Fruit fly (Drosophila melanogaster) whole organism, embryonic: Measurements from ENCODE around the gene CG32437.

Experiments
- Adf1 ChIP-seq: fragments of 200-800 bp; sonication (Bioruptor generic); IDR thresholded peaks from 2 replicates; pipeline ENCODE4 v1.3.6; 2022; ENCODE audit warnings: missing biosample characterization, missing genetic modification characterization
- Asciz ChIP-seq: fragments of 200-800 bp; sonication (Bioruptor generic); optimal IDR thresholded peaks from 2 replicates; lab custom pipeline; 2017; ENCODE audit warnings: missing biosample characterization, mild to moderate bottlenecking, missing genetic modification characterization, missing genetic modification reagents
- CG10321 ChIP-seq: fragments of 200-800 bp; sonication (Bioruptor generic); IDR thresholded peaks from 2 replicates; pipeline ENCODE4 v1.3.6; 2022; ENCODE audit warnings: missing biosample characterization, missing genetic modification characterization
- CG11695 ChIP-seq: fragments of 200-800 bp; sonication (Bioruptor generic); IDR thresholded peaks from 3 replicates; pipeline ENCODE4 v1.3.6; 2022; ENCODE audit warnings: missing biosample characterization, missing genetic modification characterization
- CG12104 ChIP-seq: fragments of 200-800 bp; sonication (Bioruptor generic); optimal IDR thresholded peaks from 3 replicates; lab custom pipeline; 2016; ENCODE audit warnings: missing biosample characterization, missing genetic modification characterization
- CG12219 ChIP-seq: fragments of 200-800 bp; sonication (Bioruptor generic); optimal IDR thresholded peaks from 3 replicates; lab custom pipeline; 2018; ENCODE audit warnings: missing biosample characterization, mild to moderate bottlenecking, missing genetic modification characterization
- CG12236 ChIP-seq: fragments of 200-800 bp; sonication (Bioruptor generic); optimal IDR thresholded peaks from 2 replicates; lab custom pipeline; 2016; ENCODE audit warnings: missing biosample characterization, missing genetic modification characterization
- CG13424 ChIP-seq: fragments of 200-800 bp; sonication (Bioruptor generic); optimal IDR thresholded peaks from 2 replicates; lab custom pipeline; 2019; ENCODE audit warnings: missing biosample characterization, mild to moderate bottlenecking, missing genetic modification characterization, moderate library complexity
- CG13894 ChIP-seq: fragments of 200-800 bp; sonication (Bioruptor generic); optimal IDR thresholded peaks from 3 replicates; lab custom pipeline; 2018; ENCODE audit warnings: missing biosample characterization, mild to moderate bottlenecking, missing genetic modification characterization, moderate library complexity
- CG15696 ChIP-seq: fragments of 200-800 bp; sonication (Bioruptor generic); optimal IDR thresholded peaks from 2 replicates; lab custom pipeline; 2019; ENCODE audit warnings: missing biosample characterization, mild to moderate bottlenecking, missing genetic modification characterization, moderate library complexity
- CG16779 ChIP-seq: fragments of 200-800 bp; sonication (Bioruptor generic); IDR thresholded peaks from 2 replicates; pipeline ENCODE4 v1.3.6; 2022; ENCODE audit warnings: missing biosample characterization, missing genetic modification characterization
- CG17912 ChIP-seq: fragments of 200-800 bp; sonication (Bioruptor generic); optimal IDR thresholded peaks from 2 replicates; lab custom pipeline; 2018; ENCODE audit warnings: missing biosample characterization, mild to moderate bottlenecking, missing genetic modification characterization
- CG32532 ChIP-seq: fragments of 200-800 bp; sonication (Bioruptor generic); IDR thresholded peaks from 2 replicates; pipeline ENCODE4 v1.3.6; 2022; ENCODE audit warnings: missing biosample characterization, missing genetic modification characterization
- CG6175 ChIP-seq: fragments of 200-800 bp; sonication (Bioruptor generic); IDR thresholded peaks from 3 replicates; pipeline ENCODE4 v1.3.6; 2022; ENCODE audit warnings: missing biosample characterization, missing genetic modification characterization
- CG6272 ChIP-seq: fragments of 200-800 bp; sonication (Bioruptor generic); IDR thresholded peaks from 2 replicates; pipeline ENCODE4 v1.3.6; 2022; ENCODE audit warnings: missing biosample characterization, missing genetic modification characterization
- CG6765 ChIP-seq: fragments of 200-800 bp; sonication (Bioruptor generic); optimal IDR thresholded peaks from 3 replicates; lab custom pipeline; 2017; ENCODE audit warnings: missing biosample characterization, mild to moderate bottlenecking, missing genetic modification characterization
- CG8478 ChIP-seq: fragments of >200 bp; optimal IDR thresholded peaks from 2 replicates; lab custom pipeline; 2018
- D19B ChIP-seq: fragments of 200-800 bp; sonication (Bioruptor generic); optimal IDR thresholded peaks from 2 replicates; lab custom pipeline; 2017; ENCODE audit warnings: missing biosample characterization, mild to moderate bottlenecking, missing genetic modification characterization
- Dbx ChIP-seq: fragments of 200-800 bp; sonication (Bioruptor generic); IDR thresholded peaks from 3 replicates; pipeline ENCODE4 v1.3.6; 2022; ENCODE audit warnings: missing biosample characterization, missing genetic modification characterization
- Deaf1 ChIP-seq: fragments of 200-800 bp; optimal IDR thresholded peaks from 3 replicates; lab custom pipeline; 2019; ENCODE audit warnings: missing biosample characterization, mild to moderate bottlenecking, missing genetic modification characterization, moderate library complexity
- Dek ChIP-seq: fragments of 200-800 bp; sonication (Bioruptor generic); optimal IDR thresholded peaks from 3 replicates; lab custom pipeline; 2019; ENCODE audit warnings: missing biosample characterization, mild to moderate bottlenecking, missing genetic modification characterization, moderate library complexity
- Doc2 ChIP-seq: fragments of 200-800 bp; sonication (Bioruptor generic); IDR thresholded peaks from 2 replicates; pipeline ENCODE4 v1.3.6; 2022; ENCODE audit warnings: missing biosample characterization, missing genetic modification characterization
- Dp ChIP-seq: fragments of 200-800 bp; sonication (Bioruptor generic); optimal IDR thresholded peaks from 2 replicates; lab custom pipeline; 2018; ENCODE audit warnings: missing biosample characterization, mild to moderate bottlenecking, missing genetic modification characterization, moderate library complexity
- Ets65A ChIP-seq: fragments of 200-800 bp; sonication (Bioruptor generic); peaks from one replicate; lab custom pipeline; 2016; ENCODE audit warnings: missing biosample characterization, missing genetic modification characterization
- Hmr ChIP-seq: fragments of 200-800 bp; sonication (Bioruptor generic); optimal IDR thresholded peaks from 3 replicates; lab custom pipeline; 2017; ENCODE audit warnings: mild to moderate bottlenecking, missing biosample characterization, missing genetic modification reagents, missing genetic modification characterization
- Hmx ChIP-seq: fragments of 200-800 bp; sonication (Bioruptor generic); optimal IDR thresholded peaks from 2 replicates; lab custom pipeline; 2016; ENCODE audit warnings: missing biosample characterization, missing genetic modification characterization
- Med ChIP-seq: fragments of 200-800 bp; sonication (Bioruptor generic); peaks from one replicate; lab custom pipeline; 2016; ENCODE audit warnings: missing biosample characterization, missing genetic modification characterization, mild to moderate bottlenecking, inconsistent platforms, moderate library complexity
- NfI ChIP-seq: fragments of 200-800 bp; sonication (Bioruptor generic); optimal IDR thresholded peaks from 3 replicates; lab custom pipeline; 2018; ENCODE audit warnings: missing biosample characterization, mild to moderate bottlenecking, missing genetic modification characterization, moderate library complexity
- Optix ChIP-seq: fragments of 200-800 bp; sonication (Bioruptor generic); IDR thresholded peaks from 3 replicates; pipeline ENCODE4 v1.3.6; 2022; ENCODE audit warnings: missing biosample characterization, missing genetic modification characterization
- Ptx1 ChIP-seq: fragments of 200-800 bp; sonication (Bioruptor generic); IDR thresholded peaks from 2 replicates; pipeline ENCODE4 v1.3.6; 2022; ENCODE audit warnings: missing biosample characterization, missing genetic modification characterization
- Scr ChIP-seq: fragments of 200-800 bp; sonication (Bioruptor generic); IDR thresholded peaks from 2 replicates; pipeline ENCODE4 v1.3.6; 2022; ENCODE audit warnings: missing biosample characterization, missing genetic modification characterization; ENCODE audit not compliant: partially characterized antibody
- bowl ChIP-seq: fragments of 200-800 bp; sonication (Bioruptor generic); IDR thresholded peaks from 2 replicates; pipeline ENCODE4 v1.3.6; 2022; ENCODE audit warnings: missing biosample characterization, missing genetic modification characterization
- dan ChIP-seq: fragments of 200-800 bp; sonication (Bioruptor generic); IDR thresholded peaks from 2 replicates; pipeline ENCODE4 v1.3.6; 2022; ENCODE audit warnings: missing biosample characterization, missing genetic modification characterization
- danr ChIP-seq: fragments of 200-800 bp; sonication (Bioruptor generic); IDR thresholded peaks from 2 replicates; pipeline ENCODE4 v1.3.6; 2022; ENCODE audit warnings: missing biosample characterization, missing genetic modification characterization
- ems ChIP-seq: fragments of 200-800 bp; sonication (Bioruptor generic); optimal IDR thresholded peaks from 3 replicates; lab custom pipeline; 2016; ENCODE audit warnings: missing biosample characterization, missing genetic modification characterization
- fu2 ChIP-seq: fragments of 200-800 bp; sonication (Bioruptor generic); optimal IDR thresholded peaks from 2 replicates; lab custom pipeline; 2016; ENCODE audit warnings: missing biosample characterization, missing genetic modification characterization
- odd ChIP-seq: fragments of 200-800 bp; sonication (Bioruptor generic); optimal IDR thresholded peaks from 2 replicates; lab custom pipeline; 2017; ENCODE audit warnings: missing biosample characterization, mild to moderate bottlenecking, missing genetic modification characterization
- pfk ChIP-seq: fragments of 200-800 bp; sonication (Bioruptor generic); optimal IDR thresholded peaks from 2 replicates; lab custom pipeline; 2018; ENCODE audit warnings: missing biosample characterization, mild to moderate bottlenecking, missing genetic modification characterization, moderate library complexity
- pho ChIP-seq: fragments of 200-800 bp; sonication (Bioruptor generic); optimal IDR thresholded peaks from 2 replicates; lab custom pipeline; 2016; ENCODE audit warnings: missing biosample characterization, missing genetic modification characterization
- pzg ChIP-seq: fragments of 200-800 bp; sonication (Bioruptor generic); optimal IDR thresholded peaks from 3 replicates; lab custom pipeline; 2018; ENCODE audit warnings: missing biosample characterization, mild to moderate bottlenecking, missing genetic modification characterization, moderate library complexity
- run ChIP-seq: fragments of 200-800 bp; sonication (Bioruptor generic); optimal IDR thresholded peaks from 3 replicates; lab custom pipeline; 2018; ENCODE audit warnings: missing biosample characterization, mild to moderate bottlenecking, missing genetic modification characterization
- scrt ChIP-seq: fragments of 200-800 bp; sonication (Bioruptor generic); optimal IDR thresholded peaks from 2 replicates; lab custom pipeline; 2018; ENCODE audit warnings: missing biosample characterization, mild to moderate bottlenecking, missing genetic modification characterization, moderate library complexity
- sens-2 ChIP-seq: fragments of 200-800 bp; sonication (Bioruptor generic); IDR thresholded peaks from 2 replicates; pipeline ENCODE4 v1.3.6; 2022; ENCODE audit warnings: missing biosample characterization, missing genetic modification characterization
- sisA ChIP-seq: fragments of 200-800 bp; sonication (Bioruptor generic); IDR thresholded peaks from 2 replicates; pipeline ENCODE4 v1.3.6; 2022; ENCODE audit warnings: missing biosample characterization, missing genetic modification characterization
- sna ChIP-seq: fragments of 200-800 bp; sonication (Bioruptor generic); IDR thresholded peaks from 2 replicates; pipeline ENCODE4 v1.3.6; 2022; ENCODE audit warnings: missing biosample characterization, missing genetic modification characterization; ENCODE audit not compliant: partially characterized antibody
- tin ChIP-seq: fragments of 200-800 bp; sonication (Bioruptor generic); optimal IDR thresholded peaks from 3 replicates; lab custom pipeline; 2016; ENCODE audit warnings: missing biosample characterization, missing genetic modification characterization
- tll ChIP-seq, 2 experiments: fragments of 200-800 bp in 1 of 2; fragments of >200 bp in 1 of 2; sonication (Bioruptor generic) in 1 of 2; optimal IDR thresholded peaks; 2 replicates each; lab custom pipeline; 2017 to 2019; ENCODE audit warnings: missing biosample characterization in 2 of 2, missing genetic modification characterization in 2 of 2, mild to moderate bottlenecking in 1 of 2, moderate library complexity in 1 of 2
- vfl ChIP-seq: fragments of 200-800 bp; sonication (Bioruptor generic); optimal IDR thresholded peaks from 2 replicates; lab custom pipeline; 2016; ENCODE audit warnings: missing biosample characterization, missing genetic modification characterization
- vvl ChIP-seq: fragments of 200-800 bp; sonication (Bioruptor generic); IDR thresholded peaks from 2 replicates; pipeline ENCODE4 v1.3.6; 2022; ENCODE audit warnings: missing biosample characterization, missing genetic modification characterization
- wor ChIP-seq: fragments of 200-800 bp; sonication (Bioruptor generic); IDR thresholded peaks from 2 replicates; pipeline ENCODE4 v1.3.6; 2022; ENCODE audit warnings: missing biosample characterization, missing genetic modification characterization
- z ChIP-seq: fragments of 200-800 bp; sonication (Bioruptor generic); IDR thresholded peaks from 3 replicates; pipeline ENCODE4 v1.3.6; 2022; ENCODE audit warnings: missing biosample characterization, missing genetic modification characterization
- zf30C ChIP-seq: fragments of 200-800 bp; sonication (Bioruptor generic); optimal IDR thresholded peaks from 3 replicates; lab custom pipeline; 2018; ENCODE audit warnings: missing biosample characterization, mild to moderate bottlenecking, missing genetic modification characterization

Gene CG32437

dm6 chr3L:21382158-21382610 is 24.7 kb downstream of the CG32437 start, which contains the start of gene rgn (continued):
- TF ChIP-seq Dbx (GFP tag; lab: Robert Waterston, UW) (peak; percentile 85), CG6175 (GFP tag; lab: Robert Waterston, UW) (no peak), tll (GFP tag; optimal IDR thresholded peaks at IDR 0.05; lab: Kevin White, UChicago) (no peak), zf30C (GFP tag; lab: Kevin White, UChicago) (peak; percentile 60), Dek (tag; lab: Kevin White, UChicago) (peak; percentile 74), Scr (no peak), Adf1 (GFP tag; lab: Robert Waterston, UW) (peak; percentile 76), sisA (GFP tag; lab: Robert Waterston, UW) (peak; percentile 29; the same call in 1 of the 2 replicates), pfk (GFP tag; lab: Kevin White, UChicago) (no peak), CG10321 (GFP tag; lab: Robert Waterston, UW) (no peak), CG13894 (tag; lab: Kevin White, UChicago) (peak; percentile 40), CG12236 (no peak), wor (no peak), CG11695 (GFP tag; lab: Robert Waterston, UW) (peak; percentile 77), Dp (GFP tag; lab: Kevin White, UChicago) (no peak), Optix (GFP tag; lab: Robert Waterston, UW) (peak; percentile 41; the same call in 1 of the 3 replicates), ems (GFP tag; lab: Kevin White, UChicago) (peak; percentile 53), CG6765 (GFP tag; lab: Kevin White, UChicago) (peak; percentile 75), scrt (GFP tag; lab: Kevin White, UChicago) (peak; percentile 78), danr (GFP tag; lab: Robert Waterston, UW) (peak; percentile 44; the same call in 1 of the 2 replicates), Med (GFP tag; lab: Kevin White, UChicago) (peak; percentile 94), CG12104 (GFP tag; lab: Kevin White, UChicago) (peak; percentile 65), sna (GFP tag; lab: Robert Waterston, UW) (no peak), NfI (GFP tag; lab: Kevin White, UChicago) (peak; percentile 79), CG6272 (GFP tag; lab: Robert Waterston, UW) (peak; percentile 47; the same call in 1 of the 2 replicates), sens-2 (no peak), Deaf1 (peak; percentile 63), CG32532 (GFP tag; lab: Robert Waterston, UW) (peak; percentile 88), CG8478 (lab: Kevin White, UChicago) (no peak), z (GFP tag; lab: Robert Waterston, UW) (no peak), CG16779 (peak; percentile 49; the same call in 1 of the 2 replicates), Hmr (GFP tag; lab: Kevin White, UChicago) (peak; percentile 92), Asciz (GFP tag; lab: Kevin White, UChicago) (peak; percentile 52), Ets65A (GFP tag; lab: Kevin White, UChicago) (peak; percentile 91), run (tag; lab: Kevin White, UChicago) (peak; percentile 0), tin (GFP tag; lab: Kevin White, UChicago) (peak; percentile 65), Ptx1 (GFP tag; lab: Robert Waterston, UW) (peak; percentile 79), bowl (GFP tag; lab: Robert Waterston, UW) (no peak), CG15696 (tag; lab: Kevin White, UChicago) (no peak), CG12219 (GFP tag; lab: Kevin White, UChicago) (peak; percentile 37), Doc2 (no peak), pzg (GFP tag; lab: Kevin White, UChicago) (no peak), Hmx (GFP tag; lab: Kevin White, UChicago) (no peak), pho (peak; percentile 71), dan (GFP tag; lab: Robert Waterston, UW) (no peak), D19B (GFP tag; lab: Kevin White, UChicago) (peak; percentile 77), CG17912 (no peak), CG13424 (peak; percentile 81), fu2 (GFP tag; lab: Kevin White, UChicago) (peak; percentile 52), vvl (peak; percentile 77), vfl (GFP tag; lab: Kevin White, UChicago) (no peak), odd (GFP tag; lab: Kevin White, UChicago) (peak; percentile 69)
